Fruit fly (Drosophila melanogaster) whole organism, embryonic: ENCODE data around the gene PCNA2.
A peak's percentile ranks its signal among the peaks of the same experiment; 100 is the strongest.

ENCODE experiments used
- Aef1 ChIP-seq: fragments of 200-800 bp; sonication (Bioruptor generic); IDR thresholded peaks from 3 replicates; pipeline ENCODE4 v1.3.6; 2022; ENCODE audit warnings: missing biosample characterization, missing genetic modification characterization
- Bdp1 ChIP-seq: fragments of 200-800 bp; sonication (Bioruptor generic); optimal IDR thresholded peaks from 3 replicates; lab custom pipeline; 2016; ENCODE audit warnings: missing biosample characterization, missing genetic modification characterization
- Blimp-1 ChIP-seq: fragments of 200-800 bp; sonication (Bioruptor generic); optimal IDR thresholded peaks from 3 replicates; lab custom pipeline; 2018; ENCODE audit warnings: missing biosample characterization, missing genetic modification characterization, mild to moderate bottlenecking, moderate library complexity, missing genetic modification reagents
- BtbVII ChIP-seq: fragments of 200-800 bp; sonication (Bioruptor generic); optimal IDR thresholded peaks from 3 replicates; lab custom pipeline; 2017; ENCODE audit warnings: missing biosample characterization, mild to moderate bottlenecking, missing genetic modification characterization
- CG10147 ChIP-seq: fragments of 200-800 bp; sonication (Bioruptor generic); optimal IDR thresholded peaks from 2 replicates; lab custom pipeline; 2019; ENCODE audit warnings: missing biosample characterization, mild to moderate bottlenecking, missing genetic modification characterization, moderate library complexity
- CG10321 ChIP-seq: fragments of 200-800 bp; sonication (Bioruptor generic); IDR thresholded peaks from 2 replicates; pipeline ENCODE4 v1.3.6; 2022; ENCODE audit warnings: missing biosample characterization, missing genetic modification characterization
- CG10543 ChIP-seq: fragments of 200-800 bp; sonication (Bioruptor generic); optimal IDR thresholded peaks from 3 replicates; lab custom pipeline; 2017; ENCODE audit warnings: missing biosample characterization, mild to moderate bottlenecking, missing genetic modification characterization, moderate library complexity
- CG12236 ChIP-seq: fragments of 200-800 bp; sonication (Bioruptor generic); optimal IDR thresholded peaks from 2 replicates; lab custom pipeline; 2016; ENCODE audit warnings: missing biosample characterization, missing genetic modification characterization
- CG12391 ChIP-seq: fragments of 200-800 bp; sonication (Bioruptor generic); optimal IDR thresholded peaks from 3 replicates; lab custom pipeline; 2018; ENCODE audit warnings: missing biosample characterization, mild to moderate bottlenecking, missing genetic modification characterization, moderate library complexity
- CG13287 ChIP-seq: fragments of 200-800 bp; sonication (Bioruptor generic); IDR thresholded peaks from 2 replicates; pipeline ENCODE4 v1.3.6; 2022; ENCODE audit warnings: missing biosample characterization, missing genetic modification characterization; ENCODE audit not compliant: partially characterized antibody
- CG13775 ChIP-seq: fragments of 200-800 bp; sonication (Bioruptor generic); optimal IDR thresholded peaks from 3 replicates; lab custom pipeline; 2017; ENCODE audit warnings: missing biosample characterization, mild to moderate bottlenecking, missing genetic modification characterization
- CG14710 ChIP-seq: fragments of 200-800 bp; sonication (Bioruptor generic); optimal IDR thresholded peaks from 3 replicates; lab custom pipeline; 2019; ENCODE audit warnings: missing biosample characterization, mild to moderate bottlenecking, missing genetic modification characterization, moderate library complexity
- CG15514 ChIP-seq: fragments of 200-800 bp; sonication (Bioruptor generic); optimal IDR thresholded peaks from 3 replicates; lab custom pipeline; 2017; ENCODE audit warnings: missing biosample characterization, missing genetic modification characterization, mild to moderate bottlenecking, moderate library complexity, missing genetic modification reagents
- CG17385 ChIP-seq: fragments of 200-800 bp; sonication (Bioruptor generic); optimal IDR thresholded peaks from 3 replicates; lab custom pipeline; 2018; ENCODE audit warnings: missing biosample characterization, mild to moderate bottlenecking, missing genetic modification characterization
- CG17612 ChIP-seq: fragments of 200-800 bp; sonication (Bioruptor generic); IDR thresholded peaks from 2 replicates; pipeline ENCODE4 v1.3.6; 2022; ENCODE audit warnings: missing biosample characterization, missing genetic modification characterization
- CG18011 ChIP-seq: fragments of 200-800 bp; sonication (Bioruptor generic); optimal IDR thresholded peaks from 2 replicates; lab custom pipeline; 2017; ENCODE audit warnings: missing biosample characterization, missing genetic modification characterization, mild to moderate bottlenecking, moderate library complexity, missing genotype
- CG2120 ChIP-seq: fragments of 200-800 bp; sonication (Bioruptor generic); optimal IDR thresholded peaks from 3 replicates; lab custom pipeline; 2016; ENCODE audit warnings: missing biosample characterization, missing genetic modification characterization
- CG2199 ChIP-seq: fragments of 200-800 bp; sonication (Bioruptor generic); IDR thresholded peaks from 3 replicates; pipeline ENCODE4 v1.3.6; 2022; ENCODE audit warnings: missing biosample characterization, missing genetic modification characterization
- CG32532 ChIP-seq: fragments of 200-800 bp; sonication (Bioruptor generic); IDR thresholded peaks from 2 replicates; pipeline ENCODE4 v1.3.6; 2022; ENCODE audit warnings: missing biosample characterization, missing genetic modification characterization
- CG32767 ChIP-seq: fragments of 200-800 bp; sonication (Bioruptor generic); IDR thresholded peaks from 2 replicates; pipeline ENCODE4 v1.3.6; 2022; ENCODE audit warnings: missing biosample characterization, missing genetic modification characterization
- CG42726 ChIP-seq: fragments of 200-800 bp; sonication (Bioruptor generic); IDR thresholded peaks from 2 replicates; pipeline ENCODE4 v1.3.6; 2022; ENCODE audit warnings: missing biosample characterization, missing genetic modification characterization; ENCODE audit not compliant: partially characterized antibody
- CG4360 ChIP-seq: fragments of 200-800 bp; sonication (Bioruptor generic); IDR thresholded peaks from 2 replicates; pipeline ENCODE4 v1.3.6; 2022; ENCODE audit warnings: missing biosample characterization, missing genetic modification characterization
- CG4617 ChIP-seq: fragments of 200-800 bp; sonication (Bioruptor generic); optimal IDR thresholded peaks from 3 replicates; lab custom pipeline; 2016; ENCODE audit warnings: missing biosample characterization, missing genetic modification characterization, borderline replicate concordance
- CG4730 ChIP-seq: fragments of 200-800 bp; sonication (Bioruptor generic); IDR thresholded peaks from 2 replicates; pipeline ENCODE4 v1.3.6; 2022; ENCODE audit warnings: missing biosample characterization, missing genetic modification characterization
- CG8924 ChIP-seq: fragments of 200-800 bp; optimal IDR thresholded peaks from 3 replicates; lab custom pipeline; 2019; ENCODE audit warnings: missing biosample characterization, mild to moderate bottlenecking, missing genetic modification characterization, moderate library complexity
- CG9817 ChIP-seq: fragments of 200-800 bp; sonication (Bioruptor generic); optimal IDR thresholded peaks from 2 replicates; lab custom pipeline; 2018; ENCODE audit warnings: missing biosample characterization, mild to moderate bottlenecking, missing genetic modification characterization, moderate library complexity
- Deaf1 ChIP-seq: fragments of 200-800 bp; optimal IDR thresholded peaks from 3 replicates; lab custom pipeline; 2019; ENCODE audit warnings: missing biosample characterization, mild to moderate bottlenecking, missing genetic modification characterization, moderate library complexity
- Dip2 ChIP-seq: fragments of 200-800 bp; sonication (Bioruptor generic); IDR thresholded peaks from 2 replicates; pipeline ENCODE4 v1.3.6; 2022; ENCODE audit warnings: missing biosample characterization, missing genetic modification characterization
- Drgx ChIP-seq: fragments of 200-800 bp; sonication (Bioruptor generic); IDR thresholded peaks from 2 replicates; pipeline ENCODE4 v1.3.6; 2022; ENCODE audit warnings: missing biosample characterization, missing genetic modification characterization
- E2f1 ChIP-seq: fragments of 200-800 bp; sonication (Bioruptor generic); IDR thresholded peaks from 2 replicates; pipeline ENCODE4 v1.3.6; 2022; ENCODE audit warnings: missing biosample characterization, missing genetic modification characterization
- ERR ChIP-seq: fragments of 200-800 bp; sonication (Bioruptor generic); optimal IDR thresholded peaks from 2 replicates; lab custom pipeline; 2016; ENCODE audit warnings: missing biosample characterization, missing genetic modification characterization
- Hr51 ChIP-seq, 2 experiments: fragments of 200-800 bp; sonication (Bioruptor generic); optimal IDR thresholded peaks; 2 replicates in 1 of 2; 3 replicates in 1 of 2; lab custom pipeline; 2016 to 2018; ENCODE audit warnings: missing biosample characterization in 2 of 2, missing genetic modification characterization in 2 of 2, mild to moderate bottlenecking in 1 of 2, moderate library complexity in 1 of 2
- MESR4 ChIP-seq: fragments of 200-800 bp; sonication (Bioruptor generic); optimal IDR thresholded peaks from 2 replicates; lab custom pipeline; 2018; ENCODE audit warnings: missing biosample characterization, mild to moderate bottlenecking, missing genetic modification characterization, moderate library complexity
- Pdp1 ChIP-seq, 2 experiments: fragments of 200-800 bp; sonication (Bioruptor generic); optimal IDR thresholded peaks; 3 replicates each; lab custom pipeline; 2016; ENCODE audit warnings: missing biosample characterization in 2 of 2, missing genetic modification characterization in 2 of 2, mild to moderate bottlenecking in 1 of 2, moderate library complexity in 1 of 2
- Scr ChIP-seq: fragments of 200-800 bp; sonication (Bioruptor generic); IDR thresholded peaks from 2 replicates; pipeline ENCODE4 v1.3.6; 2022; ENCODE audit warnings: missing biosample characterization, missing genetic modification characterization; ENCODE audit not compliant: partially characterized antibody
- Sin3A ChIP-seq: fragments of >200 bp; optimal IDR thresholded peaks from 2 replicates; lab custom pipeline; 2018
- btn ChIP-seq: fragments of 200-800 bp; sonication (Bioruptor generic); optimal IDR thresholded peaks from 2 replicates; lab custom pipeline; 2016; ENCODE audit warnings: missing biosample characterization, missing genetic modification characterization
- cg ChIP-seq: fragments of 200-800 bp; sonication (Bioruptor generic); optimal IDR thresholded peaks from 3 replicates; lab custom pipeline; 2019; ENCODE audit warnings: missing biosample characterization, mild to moderate bottlenecking, missing genetic modification characterization, moderate library complexity
- corto ChIP-seq: fragments of 200-800 bp; sonication (Bioruptor generic); optimal IDR thresholded peaks from 2 replicates; lab custom pipeline; 2016; ENCODE audit warnings: missing biosample characterization, mild to moderate bottlenecking, missing genetic modification characterization, moderate library complexity
- dpn ChIP-seq, 2 experiments: fragments of 200-800 bp; sonication (Bioruptor generic); optimal IDR thresholded peaks; 3 replicates each; lab custom pipeline; 2016; ENCODE audit warnings: missing biosample characterization in 2 of 2, missing genetic modification characterization in 2 of 2
- kah ChIP-seq: fragments of 200-800 bp; sonication (Bioruptor generic); optimal IDR thresholded peaks from 2 replicates; lab custom pipeline; 2018; ENCODE audit warnings: missing biosample characterization, mild to moderate bottlenecking, missing genetic modification characterization
- mirr ChIP-seq: fragments of 200-800 bp; sonication (Bioruptor generic); optimal IDR thresholded peaks from 3 replicates; lab custom pipeline; 2018; ENCODE audit warnings: missing biosample characterization, mild to moderate bottlenecking, missing genetic modification characterization
- odd ChIP-seq: fragments of 200-800 bp; sonication (Bioruptor generic); optimal IDR thresholded peaks from 2 replicates; lab custom pipeline; 2017; ENCODE audit warnings: missing biosample characterization, mild to moderate bottlenecking, missing genetic modification characterization
- onecut ChIP-seq: fragments of 200-800 bp; sonication (Bioruptor generic); IDR thresholded peaks from 2 replicates; pipeline ENCODE4 v1.3.6; 2022; ENCODE audit warnings: missing biosample characterization, missing genetic modification characterization
- pros ChIP-seq: fragments of 200-800 bp; sonication (Bioruptor generic); optimal IDR thresholded peaks from 3 replicates; lab custom pipeline; 2019; ENCODE audit warnings: missing biosample characterization, mild to moderate bottlenecking, missing genetic modification characterization, moderate library complexity
- pzg ChIP-seq: fragments of 200-800 bp; sonication (Bioruptor generic); optimal IDR thresholded peaks from 3 replicates; lab custom pipeline; 2018; ENCODE audit warnings: missing biosample characterization, mild to moderate bottlenecking, missing genetic modification characterization, moderate library complexity
- slp2 ChIP-seq: fragments of 200-800 bp; sonication (Bioruptor generic); optimal IDR thresholded peaks from 2 replicates; lab custom pipeline; 2016; ENCODE audit warnings: missing biosample characterization, missing genetic modification characterization
- ssp ChIP-seq: fragments of 200-800 bp; sonication (Bioruptor generic); IDR thresholded peaks from 2 replicates; pipeline ENCODE4 v1.3.6; 2022; ENCODE audit warnings: missing biosample characterization, missing genetic modification characterization
- tap ChIP-seq: fragments of 200-800 bp; optimal IDR thresholded peaks from 3 replicates; lab custom pipeline; 2019; ENCODE audit warnings: missing biosample characterization, mild to moderate bottlenecking, missing genetic modification characterization, moderate library complexity

The PCNA2 gene

DNA sequence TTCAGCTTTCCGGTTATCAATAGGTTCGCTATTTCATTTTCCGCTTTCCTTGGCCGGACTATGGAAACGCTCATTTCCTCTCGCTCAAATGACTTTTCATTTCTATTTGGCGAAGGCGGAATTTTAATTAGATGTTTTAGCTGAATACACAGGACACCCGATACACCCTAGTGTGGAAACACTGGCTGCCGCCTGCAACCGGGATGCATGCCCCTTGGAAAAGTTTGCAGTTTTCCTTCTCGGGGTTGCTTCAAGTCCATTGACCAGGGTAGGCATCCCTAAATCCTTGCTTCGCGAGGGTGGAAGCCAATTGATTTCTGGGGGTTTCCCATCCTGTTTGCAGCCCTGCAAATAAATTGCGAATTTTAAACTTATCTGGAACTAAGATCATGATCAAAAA, 5.1 kb upstream of the PCNA2 start (continued):
- 0 out of 3 replicates have a peak, but pooled peaks have one; percentile 42 for TF ChIP-seq CG2199
- TF ChIP-seq CG10321 (GFP tag; lab: Robert Waterston, UW), result no peak
- TF ChIP-seq ssp, result no peak
- TF ChIP-seq corto (GFP tag; lab: Kevin White, UChicago), result no peak
- TF ChIP-seq CG14710, result peak; percentile 76
- no peak for TF ChIP-seq CG17612
- no peak for TF ChIP-seq CG13775 (GFP tag; lab: Kevin White, UChicago)
- TF ChIP-seq btn (GFP tag; lab: Kevin White, UChicago), result no peak
- TF ChIP-seq CG12236 (GFP tag; lab: Kevin White, UChicago), result no peak
- no peak for TF ChIP-seq odd (GFP tag; lab: Kevin White, UChicago)
- peak; percentile 57 for TF ChIP-seq pros (GFP tag; lab: Kevin White, UChicago)
- TF ChIP-seq CG32767 (GFP tag; lab: Robert Waterston, UW), result no peak
- no peak for TF ChIP-seq CG10147 (GFP tag; lab: Kevin White, UChicago)

DNA sequence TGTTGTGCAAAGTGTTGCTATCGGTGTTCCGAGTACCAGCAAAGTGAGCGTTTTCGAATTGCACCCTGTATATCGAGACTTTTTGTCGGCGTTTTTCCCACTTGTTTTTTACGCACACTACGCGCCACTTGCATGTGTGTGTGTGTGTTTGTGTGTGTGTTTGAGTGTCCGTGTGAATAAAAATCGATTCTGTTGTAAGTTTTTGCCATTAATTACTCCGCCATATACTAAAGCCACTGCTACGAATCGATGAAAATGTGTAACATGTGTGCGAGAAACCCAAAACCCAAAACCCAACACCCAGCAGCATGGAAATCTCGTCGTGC, 3.5 kb upstream of the PCNA2 start:
- TF ChIP-seq CG4617 (GFP tag; lab: Kevin White, UChicago), result peak; percentile 66
- TF ChIP-seq CG42726 (GFP tag; lab: Robert Waterston, UW), result no peak
- TF ChIP-seq Drgx (GFP tag; lab: Robert Waterston, UW), result 0 out of 2 replicates have a peak, but pooled peaks have one; percentile 3
- TF ChIP-seq MESR4, result peak; percentile 17
- no peak for TF ChIP-seq tap (tag; lab: Kevin White, UChicago)
- no peak for TF ChIP-seq CG10543 (GFP tag; lab: Kevin White, UChicago)
- peak; percentile 35 for TF ChIP-seq Sin3A (lab: Kevin White, UChicago)
- TF ChIP-seq Hr51 (GFP tag; optimal IDR thresholded peaks at IDR 0.05; lab: Kevin White, UChicago), result no peak
- no peak for TF ChIP-seq CG18011 (GFP tag; lab: Kevin White, UChicago)
- 0 out of 2 replicates have a peak, but pooled peaks have one; percentile 3 for TF ChIP-seq CG32532 (GFP tag; lab: Robert Waterston, UW)
- peak; percentile 20 for TF ChIP-seq kah (GFP tag; lab: Kevin White, UChicago)
- no peak for TF ChIP-seq mirr
- TF ChIP-seq CG2120 (GFP tag; lab: Kevin White, UChicago), result peak; percentile 45
- no peak for TF ChIP-seq Deaf1 (tag; lab: Kevin White, UChicago)
- 0 out of 2 replicates have a peak, but pooled peaks have one; percentile 2 for TF ChIP-seq E2f1 (GFP tag; lab: Robert Waterston, UW)
- no peak for TF ChIP-seq pzg (GFP tag; lab: Kevin White, UChicago)
- no peak for TF ChIP-seq dpn (GFP tag; optimal IDR thresholded peaks at IDR 0.05; lab: Kevin White, UChicago)
- TF ChIP-seq CG15514 (GFP tag; lab: Kevin White, UChicago), result no peak
- no peak for TF ChIP-seq CG12236 (GFP tag; lab: Kevin White, UChicago)
- peak; percentile 98 for TF ChIP-seq cg
- 0 out of 2 replicates have a peak, but pooled peaks have one; percentile 16 for TF ChIP-seq CG4360 (GFP tag; lab: Robert Waterston, UW)
- no peak for TF ChIP-seq slp2 (GFP tag; lab: Kevin White, UChicago)
- TF ChIP-seq Pdp1 (GFP tag; optimal IDR thresholded peaks at IDR 0.05; lab: Kevin White, UChicago), result no peak
- no peak for TF ChIP-seq Blimp-1
- TF ChIP-seq onecut (GFP tag; lab: Robert Waterston, UW), result peak; percentile 83
- TF ChIP-seq Dip2 (GFP tag; lab: Robert Waterston, UW), result no peak
- no peak for TF ChIP-seq CG12391 (tag; lab: Kevin White, UChicago)
- peak; percentile 37 for TF ChIP-seq CG8924 (tag; lab: Kevin White, UChicago)
- no peak for TF ChIP-seq CG9817
- TF ChIP-seq CG2199, result 0 out of 3 replicates have a peak, but pooled peaks have one; percentile 10
- TF ChIP-seq Scr (GFP tag; lab: Robert Waterston, UW), result peak; percentile 46
- TF ChIP-seq CG13287 (GFP tag; lab: Robert Waterston, UW), result 0 out of 2 replicates have a peak, but pooled peaks have one; percentile 3
- no peak for TF ChIP-seq ERR (GFP tag; lab: Kevin White, UChicago)
- no peak for TF ChIP-seq Bdp1 (GFP tag; lab: Kevin White, UChicago)
- TF ChIP-seq Aef1, result 0 out of 3 replicates have a peak, but pooled peaks have one; percentile 8
- TF ChIP-seq CG17385, result no peak
- peak; percentile 6 for TF ChIP-seq BtbVII (GFP tag; lab: Kevin White, UChicago)
- no peak for TF ChIP-seq CG4730 (GFP tag; lab: Robert Waterston, UW)
